Fruit fly (Drosophila melanogaster) whole organism, adult: Measurements from ENCODE around the gene DNAlig4.

ENCODE experiments used
- CG11617 ChIP-seq: fragments of 200-800 bp; sonication (Bioruptor generic); optimal IDR thresholded peaks from 2 replicates; lab custom pipeline; 2017; ENCODE audit warnings: mild to moderate bottlenecking, missing biosample characterization, missing genetic modification reagents, missing genetic modification characterization
- CG12768 ChIP-seq: fragments of 200-800 bp; sonication (Bioruptor generic); optimal IDR thresholded peaks from 2 replicates; lab custom pipeline; 2017; ENCODE audit warnings: missing biosample characterization, missing genetic modification characterization, mild to moderate bottlenecking, moderate library complexity, missing genetic modification reagents
- CG1620 ChIP-seq: fragments of 200-800 bp; sonication (Bioruptor generic); optimal IDR thresholded peaks from 2 replicates; lab custom pipeline; 2016; ENCODE audit warnings: missing biosample characterization, missing genetic modification characterization
- CG33017 ChIP-seq: fragments of 200-800 bp; sonication (Bioruptor generic); optimal IDR thresholded peaks from 2 replicates; lab custom pipeline; 2018; ENCODE audit warnings: missing biosample characterization, mild to moderate bottlenecking, missing genetic modification characterization, moderate library complexity
- CG7045 ChIP-seq: fragments of 200-800 bp; sonication (Bioruptor generic); optimal IDR thresholded peaks from 2 replicates; lab custom pipeline; 2017; ENCODE audit warnings: missing biosample characterization, mild to moderate bottlenecking, missing genetic modification characterization
- CG7101 ChIP-seq: fragments of 200-800 bp; sonication (Bioruptor generic); optimal IDR thresholded peaks from 2 replicates; lab custom pipeline; 2018; ENCODE audit warnings: missing biosample characterization, mild to moderate bottlenecking, missing genetic modification characterization, moderate library complexity
- Clk ChIP-seq: fragments of 200-800 bp; sonication (Bioruptor generic); optimal IDR thresholded peaks from 2 replicates; lab custom pipeline; 2017; ENCODE audit warnings: missing biosample characterization, missing genetic modification characterization
- bab1 ChIP-seq: fragments of 200-800 bp; sonication (Bioruptor generic); optimal IDR thresholded peaks from 3 replicates; lab custom pipeline; 2019; ENCODE audit warnings: missing biosample characterization, mild to moderate bottlenecking, missing genetic modification characterization, moderate library complexity
- cic ChIP-seq: fragments of 200-800 bp; sonication (Bioruptor generic); optimal IDR thresholded peaks from 2 replicates; lab custom pipeline; 2017; ENCODE audit warnings: missing biosample characterization, mild to moderate bottlenecking, missing genetic modification characterization, moderate library complexity
- cnc ChIP-seq, 2 experiments: fragments of >200 bp; optimal IDR thresholded peaks; 2 replicates each; lab custom pipeline; 2017
- pad ChIP-seq: fragments of 200-800 bp; sonication (Bioruptor generic); optimal IDR thresholded peaks from 3 replicates; lab custom pipeline; 2017; ENCODE audit warnings: missing biosample characterization, missing genetic modification characterization, mild to moderate bottlenecking, moderate library complexity, missing genetic modification reagents
- tj ChIP-seq: fragments of 200-800 bp; sonication (Bioruptor generic); optimal IDR thresholded peaks from 3 replicates; lab custom pipeline; 2017; ENCODE audit warnings: missing biosample characterization, mild to moderate bottlenecking, missing genetic modification characterization, moderate library complexity
- toe ChIP-seq: fragments of 200-800 bp; sonication (Bioruptor generic); optimal IDR thresholded peaks from 2 replicates; lab custom pipeline; 2016; ENCODE audit warnings: missing biosample characterization, missing genetic modification characterization

DNA sequence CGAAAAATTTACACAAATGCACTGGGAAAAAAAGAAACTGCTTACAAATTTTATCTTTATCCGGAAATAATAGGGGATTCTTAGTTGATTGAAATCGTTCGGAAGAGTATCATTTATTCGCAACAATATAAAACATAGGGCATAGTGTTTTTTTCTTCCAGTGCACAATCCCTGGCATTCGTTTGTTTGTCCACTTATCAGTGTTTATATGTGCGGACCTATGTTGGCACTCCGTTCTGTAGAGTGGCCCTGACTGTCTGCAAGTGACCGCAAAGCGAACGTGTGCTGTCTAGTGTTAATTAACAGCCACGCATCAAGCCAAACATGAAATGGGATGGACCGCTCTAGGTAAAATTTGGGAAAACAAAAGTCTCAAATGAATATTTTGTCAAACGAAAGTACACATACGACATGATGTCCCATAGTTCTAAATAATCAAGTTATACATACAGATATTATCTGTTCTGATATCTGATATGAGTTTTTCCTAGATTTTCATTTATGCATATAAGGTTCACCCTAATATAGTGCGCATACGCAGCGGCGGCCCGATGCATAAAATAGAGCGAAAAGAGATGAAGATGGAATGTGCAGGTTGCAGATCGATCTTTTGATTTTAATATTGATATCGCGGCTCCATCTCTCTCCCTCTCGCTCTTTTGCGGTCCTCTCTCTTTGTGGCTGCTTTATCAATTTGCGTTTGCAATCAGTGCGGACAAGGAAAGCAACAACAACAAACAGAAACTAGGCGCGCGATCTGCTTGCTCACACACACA is 26.3 kb downstream of the DNAlig4 start:
- TF ChIP-seq toe (GFP tag; lab: Kevin White, UChicago) (peak; percentile 16), bab1 (GFP tag; lab: Kevin White, UChicago) (peak; percentile 81), CG7101 (peak; percentile 85), cic (GFP tag; lab: Kevin White, UChicago) (no peak), CG1620 (GFP tag; lab: Kevin White, UChicago) (peak; percentile 67), tj (peak; percentile 42), cnc (optimal IDR thresholded peaks at IDR 0.05; lab: Kevin White, UChicago) (no peak), CG12768 (GFP tag; lab: Kevin White, UChicago) (no peak), CG11617 (GFP tag; lab: Kevin White, UChicago) (peak; percentile 81), Clk (no peak), CG7045 (peak; percentile 42), CG33017 (tag; lab: Kevin White, UChicago) (peak; percentile 63), pad (GFP tag; lab: Kevin White, UChicago) (no peak)
